Worm (Caenorhabditis elegans) whole organism, midembryonic: ENCODE measurements around the gene F58A3.3.

ENCODE experiments used
- T22C8.4 ChIP-seq: fragments of 200-800 bp; sonication (Bioruptor generic); IDR thresholded peaks from 2 replicates; pipeline ENCODE4 v1.3.6; 2022; ENCODE audit warnings: missing genetic modification characterization, missing compliant biosample characterization
- cog-1 ChIP-seq: sonication (generic microtip); optimal IDR thresholded peaks from 2 replicates; lab custom pipeline; 2016; ENCODE audit warnings: missing genetic modification characterization, missing compliant biosample characterization
- flt-1 ChIP-seq: fragments of 200-800 bp; sonication (Bioruptor generic); IDR thresholded peaks from 2 replicates; pipeline ENCODE4 v1.3.6; 2022; ENCODE audit warnings: missing genetic modification characterization, missing compliant biosample characterization
- klf-2 ChIP-seq: fragments of 200-800 bp; sonication (Bioruptor generic); conservative IDR thresholded peaks from 2 replicates; pipeline ENCODE4 v1.3.6; 2022; ENCODE audit warnings: missing genetic modification reagents, missing genetic modification characterization, missing compliant biosample characterization
- med-1 ChIP-seq: sonication (generic microtip); optimal IDR thresholded peaks from 2 replicates; lab custom pipeline; 2017; ENCODE audit warnings: missing genetic modification characterization, mild to moderate bottlenecking, missing compliant biosample characterization, antibody characterized with exemption, missing genetic modification reagents; ENCODE audit not compliant: insufficient read depth
- ref-1 ChIP-seq: fragments of 200-800 bp; sonication (Bioruptor generic); conservative IDR thresholded peaks from 2 replicates; pipeline ENCODE4 v1.3.6; 2022; ENCODE audit warnings: missing genetic modification reagents, missing genetic modification characterization, missing compliant biosample characterization
- tab-1 ChIP-seq: fragments of 200-800 bp; sonication (Bioruptor generic); IDR thresholded peaks from 2 replicates; pipeline ENCODE4 v1.3.6; 2022; ENCODE audit warnings: missing genetic modification characterization, missing compliant biosample characterization
- ztf-23 ChIP-seq: fragments of 200-800 bp; sonication (Bioruptor generic); IDR thresholded peaks from 2 replicates; pipeline ENCODE4 v1.3.6; 2022; ENCODE audit warnings: missing genetic modification reagents, missing genetic modification characterization, missing compliant biosample characterization
- ztf-29 ChIP-seq: fragments of 200-800 bp; sonication (Bioruptor generic); IDR thresholded peaks from 2 replicates; pipeline ENCODE4 v1.3.6; 2022; ENCODE audit warnings: missing genetic modification reagents, missing genetic modification characterization, missing compliant biosample characterization

The F58A3.3 gene

ce11 chrX:11012337-11012736 is at the start of gene F58A3.3:
F58A3.3 (plus strand) TSS chrX:11012637.
- TF ChIP-seq klf-2 (GFP tag; lab: Robert Waterston, UW) (no peak), med-1 (GFP tag; lab: Kevin White, UChicago) (no peak), ref-1 (GFP tag; lab: Robert Waterston, UW) (no peak), ztf-23 (GFP tag; lab: Robert Waterston, UW) (no peak), ztf-29 (GFP tag; lab: Robert Waterston, UW) (no peak), tab-1 (GFP tag; lab: Robert Waterston, UW) (no peak), T22C8.4 (no peak), flt-1 (no peak), cog-1 (tag; lab: Kevin White, UChicago) (no peak)

DNA sequence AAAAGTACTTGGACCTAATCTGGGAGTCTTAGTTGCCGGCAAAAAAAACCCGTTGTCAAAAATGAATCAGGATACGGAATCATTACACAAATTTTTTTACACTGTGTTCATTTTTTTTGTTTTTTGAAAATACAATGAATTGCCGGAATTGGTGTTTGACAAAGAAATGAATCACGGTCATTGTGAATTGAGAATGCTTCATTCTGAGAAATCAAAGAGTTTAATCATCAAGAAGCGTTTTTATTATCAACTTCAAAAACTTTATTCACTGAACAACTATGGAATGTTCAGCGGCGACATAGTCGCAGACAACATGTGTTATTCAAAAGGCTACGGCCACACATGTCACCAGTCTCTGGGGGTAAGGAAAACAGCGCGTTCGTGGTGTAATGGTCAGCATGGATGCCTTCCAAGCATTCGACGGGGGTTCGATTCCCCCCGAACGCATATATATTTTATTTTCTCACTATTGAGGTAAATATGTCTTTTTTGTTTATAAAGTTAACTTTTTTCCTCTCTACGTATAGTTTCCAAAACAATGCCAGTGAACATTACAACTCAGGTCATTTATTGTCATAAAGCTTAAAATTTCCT is 48.9 kb upstream of the F58A3.3 start, which contains the start of gene nas-10:
Gene nas-10, minus strand, starts transcription at position 51 of the 594 bp plus-strand sequence.
- TF ChIP-seq ztf-29 (GFP tag; lab: Robert Waterston, UW): peak; percentile 82
- peak; percentile 95 for TF ChIP-seq ztf-23 (GFP tag; lab: Robert Waterston, UW)
- peak; percentile 75 for TF ChIP-seq ref-1 (GFP tag; lab: Robert Waterston, UW)
- no peak for TF ChIP-seq med-1 (GFP tag; lab: Kevin White, UChicago)
- peak; percentile 79 for TF ChIP-seq cog-1 (tag; lab: Kevin White, UChicago)
- TF ChIP-seq tab-1 (GFP tag; lab: Robert Waterston, UW): peak; percentile 90
- peak; percentile 95 for TF ChIP-seq flt-1
- TF ChIP-seq klf-2 (GFP tag; lab: Robert Waterston, UW): peak; percentile 87
- peak; percentile 90 for TF ChIP-seq T22C8.4

DNA sequence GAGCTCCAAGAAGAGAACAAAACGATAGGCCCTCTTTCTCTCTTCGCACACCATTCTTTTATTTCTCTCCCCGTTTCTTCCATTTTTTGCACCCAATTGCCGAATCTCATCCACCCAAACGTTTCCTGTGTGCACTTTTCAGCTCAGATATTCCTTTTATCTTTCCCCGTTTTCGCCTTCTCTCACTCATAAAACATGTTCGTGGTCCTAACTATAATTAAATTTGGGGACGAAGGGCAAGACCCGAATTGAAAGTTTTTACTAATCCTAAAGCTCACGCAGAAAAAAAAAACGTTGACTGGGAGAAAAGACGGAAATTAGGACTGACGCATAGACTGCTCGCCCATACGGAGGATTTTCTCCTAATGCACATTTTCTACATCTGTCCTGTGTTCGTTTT is 46.9 kb upstream of the F58A3.3 start:
- TF ChIP-seq ref-1 (GFP tag; lab: Robert Waterston, UW) (no peak), tab-1 (GFP tag; lab: Robert Waterston, UW) (no peak), ztf-23 (GFP tag; lab: Robert Waterston, UW) (no peak), flt-1 (no peak), klf-2 (GFP tag; lab: Robert Waterston, UW) (no peak), ztf-29 (GFP tag; lab: Robert Waterston, UW) (no peak), T22C8.4 (no peak), med-1 (GFP tag; lab: Kevin White, UChicago) (no peak), cog-1 (tag; lab: Kevin White, UChicago) (no peak)

ce11 chrX:10966251-10966650 is 46.2 kb upstream of the F58A3.3 start, which contains the start of gene lge-1:
lge-1 (plus strand) TSS chrX:10966551.
- TF ChIP-seq med-1 (GFP tag; lab: Kevin White, UChicago) (no peak), ztf-29 (GFP tag; lab: Robert Waterston, UW) (no peak), tab-1 (GFP tag; lab: Robert Waterston, UW) (no peak), cog-1 (tag; lab: Kevin White, UChicago) (no peak), ref-1 (GFP tag; lab: Robert Waterston, UW) (no peak), ztf-23 (GFP tag; lab: Robert Waterston, UW) (no peak), flt-1 (no peak), klf-2 (GFP tag; lab: Robert Waterston, UW) (no peak), T22C8.4 (no peak)

ce11 chrX:10967698-10968097 is 44.7 kb upstream of the F58A3.3 start, which contains the start of gene K09C8.9:
K09C8.9 (minus strand) TSS chrX:10967798.
- TF ChIP-seq med-1 (GFP tag; lab: Kevin White, UChicago): no peak
- TF ChIP-seq cog-1 (tag; lab: Kevin White, UChicago): no peak
- TF ChIP-seq ztf-23 (GFP tag; lab: Robert Waterston, UW): no peak
- TF ChIP-seq flt-1: no peak
- no peak for TF ChIP-seq ref-1 (GFP tag; lab: Robert Waterston, UW)
- no peak for TF ChIP-seq klf-2 (GFP tag; lab: Robert Waterston, UW)
- no peak for TF ChIP-seq ztf-29 (GFP tag; lab: Robert Waterston, UW)
- no peak for TF ChIP-seq T22C8.4
- no peak for TF ChIP-seq tab-1 (GFP tag; lab: Robert Waterston, UW)

- no peak for TF ChIP-seq klf-2 (GFP tag; lab: Robert Waterston, UW)
- TF ChIP-seq flt-1: no peak
- no peak for TF ChIP-seq T22C8.4
- no peak for TF ChIP-seq ztf-29 (GFP tag; lab: Robert Waterston, UW)
- TF ChIP-seq ref-1 (GFP tag; lab: Robert Waterston, UW): no peak
- TF ChIP-seq med-1 (GFP tag; lab: Kevin White, UChicago): no peak
- TF ChIP-seq cog-1 (tag; lab: Kevin White, UChicago): no peak
- no peak for TF ChIP-seq ztf-23 (GFP tag; lab: Robert Waterston, UW)
- TF ChIP-seq tab-1 (GFP tag; lab: Robert Waterston, UW): no peak
Observed at ce11 chrX:10970629-10971028, 41.8 kb upstream of the F58A3.3 start, which contains the start of gene K09C8.8. K09C8.8 (plus strand) TSS chrX:10970929.

ce11 chrX:10971118-10971517 is 41.3 kb upstream of the F58A3.3 start:
- TF ChIP-seq klf-2 (GFP tag; lab: Robert Waterston, UW) (no peak), cog-1 (tag; lab: Kevin White, UChicago) (no peak), ztf-29 (GFP tag; lab: Robert Waterston, UW) (no peak), med-1 (GFP tag; lab: Kevin White, UChicago) (no peak), ref-1 (GFP tag; lab: Robert Waterston, UW) (no peak), tab-1 (GFP tag; lab: Robert Waterston, UW) (no peak), T22C8.4 (no peak), flt-1 (no peak), ztf-23 (GFP tag; lab: Robert Waterston, UW) (no peak)

DNA sequence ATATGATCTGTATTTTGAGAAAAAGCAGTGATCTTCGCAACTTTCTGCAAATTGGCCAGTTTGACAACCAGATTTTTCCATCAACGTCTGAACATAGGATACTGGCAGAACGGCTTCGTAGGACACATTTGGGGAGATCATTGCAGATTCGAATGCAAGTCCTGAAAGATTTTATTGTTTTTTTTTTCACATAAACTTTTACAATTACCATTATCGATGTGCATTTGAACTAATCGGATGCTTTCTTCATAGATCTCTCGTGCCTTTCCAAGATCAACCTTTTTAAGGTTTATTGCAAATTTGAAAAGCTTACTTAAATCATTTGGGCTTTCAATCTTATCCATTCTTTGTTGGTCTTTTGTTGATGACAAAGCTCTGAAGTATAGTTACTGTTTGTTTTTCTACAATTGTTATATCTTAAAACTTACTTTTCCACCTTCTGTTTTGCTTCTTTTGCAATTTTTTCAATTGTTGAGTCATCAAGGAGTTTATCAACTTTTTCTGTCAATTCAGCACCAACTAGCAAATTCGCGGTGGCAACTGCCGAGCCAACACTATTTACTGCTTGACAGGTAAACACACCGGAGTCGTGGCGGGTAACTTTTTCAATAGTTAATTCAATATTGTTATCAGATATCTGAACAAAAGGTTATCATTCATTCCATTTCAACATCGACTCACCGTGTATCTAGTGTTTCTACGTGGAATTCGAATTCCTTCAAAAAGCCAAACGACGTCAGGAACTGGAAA is 35.8 kb upstream of the F58A3.3 start:
- TF ChIP-seq flt-1: no peak
- no peak for TF ChIP-seq med-1 (GFP tag; lab: Kevin White, UChicago)
- no peak for TF ChIP-seq cog-1 (tag; lab: Kevin White, UChicago)
- TF ChIP-seq klf-2 (GFP tag; lab: Robert Waterston, UW): no peak
- TF ChIP-seq T22C8.4: no peak
- TF ChIP-seq ztf-23 (GFP tag; lab: Robert Waterston, UW): no peak
- no peak for TF ChIP-seq tab-1 (GFP tag; lab: Robert Waterston, UW)
- no peak for TF ChIP-seq ztf-29 (GFP tag; lab: Robert Waterston, UW)
